Fruit fly (Drosophila melanogaster) whole organism, embryonic: Measurements from ENCODE around the gene P5CDh1.
A peak's percentile ranks its signal among the peaks of the same experiment; 100 is the strongest.

ENCODE experiments used
- Ada2b ChIP-seq: fragments of 200-800 bp; sonication (Bioruptor generic); IDR thresholded peaks from 2 replicates; pipeline ENCODE4 v1.3.6; 2022; ENCODE audit warnings: missing biosample characterization, missing genetic modification characterization
- Asciz ChIP-seq: fragments of 200-800 bp; sonication (Bioruptor generic); optimal IDR thresholded peaks from 2 replicates; lab custom pipeline; 2017; ENCODE audit warnings: missing biosample characterization, mild to moderate bottlenecking, missing genetic modification characterization, missing genetic modification reagents
- Atf-2 ChIP-seq: fragments of 200-800 bp; sonication (Bioruptor generic); optimal IDR thresholded peaks from 2 replicates; lab custom pipeline; 2016; ENCODE audit warnings: missing biosample characterization, missing genetic modification characterization
- BtbVII ChIP-seq: fragments of 200-800 bp; sonication (Bioruptor generic); optimal IDR thresholded peaks from 3 replicates; lab custom pipeline; 2017; ENCODE audit warnings: missing biosample characterization, mild to moderate bottlenecking, missing genetic modification characterization
- CG10366 ChIP-seq: fragments of 200-800 bp; sonication (Bioruptor generic); IDR thresholded peaks from 2 replicates; pipeline ENCODE4 v1.3.6; 2022; ENCODE audit warnings: missing biosample characterization, missing genetic modification characterization
- CG11093 ChIP-seq: fragments of 200-800 bp; sonication (Bioruptor generic); IDR thresholded peaks from 3 replicates; pipeline ENCODE4 v1.3.6; 2022; ENCODE audit warnings: missing biosample characterization, missing genetic modification characterization
- CG11247 ChIP-seq: fragments of 200-800 bp; sonication (Bioruptor generic); IDR thresholded peaks from 2 replicates; pipeline ENCODE4 v1.3.6; 2022; ENCODE audit warnings: missing biosample characterization, missing genetic modification characterization
- CG11456 ChIP-seq: fragments of 200-800 bp; sonication (Bioruptor generic); IDR thresholded peaks from 3 replicates; pipeline ENCODE4 v1.3.6; 2022; ENCODE audit warnings: missing biosample characterization, missing genetic modification characterization
- CG12659 ChIP-seq: fragments of 200-800 bp; sonication (Bioruptor generic); optimal IDR thresholded peaks from 3 replicates; lab custom pipeline; 2017; ENCODE audit warnings: mild to moderate bottlenecking, missing biosample characterization, missing genetic modification reagents, missing genetic modification characterization
- CG13296 ChIP-seq: fragments of 200-800 bp; sonication (Bioruptor generic); optimal IDR thresholded peaks from 3 replicates; lab custom pipeline; 2018; ENCODE audit warnings: missing biosample characterization, mild to moderate bottlenecking, missing genetic modification characterization
- CG14050 ChIP-seq: fragments of 200-800 bp; sonication (Bioruptor generic); IDR thresholded peaks from 3 replicates; pipeline ENCODE4 v1.3.6; 2022; ENCODE audit warnings: missing biosample characterization, missing genetic modification characterization
- CG14710 ChIP-seq: fragments of 200-800 bp; sonication (Bioruptor generic); optimal IDR thresholded peaks from 3 replicates; lab custom pipeline; 2019; ENCODE audit warnings: missing biosample characterization, mild to moderate bottlenecking, missing genetic modification characterization, moderate library complexity
- CG15011 ChIP-seq: fragments of 200-800 bp; sonication (Bioruptor generic); optimal IDR thresholded peaks from 3 replicates; lab custom pipeline; 2018; ENCODE audit warnings: missing biosample characterization, mild to moderate bottlenecking, missing genetic modification characterization
- CG17802 ChIP-seq: fragments of 200-800 bp; sonication (Bioruptor generic); optimal IDR thresholded peaks from 2 replicates; lab custom pipeline; 2018; ENCODE audit warnings: missing biosample characterization, mild to moderate bottlenecking, missing genetic modification characterization, moderate library complexity
- CG2116 ChIP-seq: fragments of 200-800 bp; sonication (Bioruptor generic); optimal IDR thresholded peaks from 3 replicates; lab custom pipeline; 2018; ENCODE audit warnings: missing biosample characterization, mild to moderate bottlenecking, missing genetic modification characterization
- CG31365 ChIP-seq: fragments of 200-800 bp; sonication (Bioruptor generic); optimal IDR thresholded peaks from 2 replicates; lab custom pipeline; 2018; ENCODE audit warnings: missing biosample characterization, mild to moderate bottlenecking, missing genetic modification characterization
- CG34376 ChIP-seq: fragments of 200-800 bp; sonication (Bioruptor generic); optimal IDR thresholded peaks from 2 replicates; lab custom pipeline; 2018; ENCODE audit warnings: missing biosample characterization, mild to moderate bottlenecking, missing genetic modification characterization
- CG34422 ChIP-seq: fragments of 200-800 bp; sonication (Bioruptor generic); IDR thresholded peaks from 3 replicates; pipeline ENCODE4 v1.3.6; 2022; ENCODE audit warnings: missing biosample characterization, missing genetic modification characterization
- CG3847 ChIP-seq: fragments of 200-800 bp; sonication (Bioruptor generic); IDR thresholded peaks from 2 replicates; pipeline ENCODE4 v1.3.6; 2022; ENCODE audit warnings: missing biosample characterization, missing genetic modification characterization
- CG6654 ChIP-seq: fragments of 200-800 bp; sonication (Bioruptor generic); optimal IDR thresholded peaks from 2 replicates; lab custom pipeline; 2017; ENCODE audit warnings: missing biosample characterization, mild to moderate bottlenecking, missing genetic modification characterization
- CG8359 ChIP-seq: fragments of 200-800 bp; sonication (Bioruptor generic); optimal IDR thresholded peaks from 2 replicates; lab custom pipeline; 2017; ENCODE audit warnings: missing biosample characterization, mild to moderate bottlenecking, missing genetic modification characterization, borderline replicate concordance
- CG9215 ChIP-seq: fragments of 200-800 bp; sonication (Bioruptor generic); IDR thresholded peaks from 2 replicates; pipeline ENCODE4 v1.3.6; 2022; ENCODE audit warnings: missing biosample characterization, missing genetic modification characterization
- CoRest ChIP-seq: fragments of 200-800 bp; sonication (Bioruptor generic); optimal IDR thresholded peaks from 3 replicates; lab custom pipeline; 2018; ENCODE audit warnings: missing biosample characterization, mild to moderate bottlenecking, missing genetic modification characterization, moderate library complexity
- Dek ChIP-seq: fragments of 200-800 bp; sonication (Bioruptor generic); optimal IDR thresholded peaks from 3 replicates; lab custom pipeline; 2019; ENCODE audit warnings: missing biosample characterization, mild to moderate bottlenecking, missing genetic modification characterization, moderate library complexity
- Doc2 ChIP-seq: fragments of 200-800 bp; sonication (Bioruptor generic); IDR thresholded peaks from 2 replicates; pipeline ENCODE4 v1.3.6; 2022; ENCODE audit warnings: missing biosample characterization, missing genetic modification characterization
- H2.0 ChIP-seq: fragments of 200-800 bp; sonication (Bioruptor generic); IDR thresholded peaks from 2 replicates; pipeline ENCODE4 v1.3.6; 2022; ENCODE audit warnings: missing biosample characterization, missing genetic modification characterization
- HLH3B ChIP-seq: fragments of 200-800 bp; sonication (Bioruptor generic); IDR thresholded peaks from 2 replicates; pipeline ENCODE4 v1.3.6; 2022; ENCODE audit warnings: missing biosample characterization, missing genetic modification characterization
- Neu2 ChIP-seq: fragments of 200-800 bp; sonication (Bioruptor generic); optimal IDR thresholded peaks from 3 replicates; lab custom pipeline; 2016; ENCODE audit warnings: missing biosample characterization, missing genetic modification characterization, borderline replicate concordance
- Rfx ChIP-seq: fragments of 200-800 bp; sonication (Bioruptor generic); IDR thresholded peaks from 2 replicates; pipeline ENCODE4 v1.3.6; 2022; ENCODE audit warnings: missing biosample characterization, missing genetic modification characterization
- ase ChIP-seq: fragments of 200-800 bp; sonication (Bioruptor generic); IDR thresholded peaks from 3 replicates; pipeline ENCODE4 v1.3.6; 2022; ENCODE audit warnings: missing biosample characterization, missing genetic modification characterization
- bcd ChIP-seq: fragments of 200-800 bp; sonication (Bioruptor generic); optimal IDR thresholded peaks from 2 replicates; lab custom pipeline; 2017; ENCODE audit warnings: missing biosample characterization, mild to moderate bottlenecking, missing genetic modification characterization
- croc ChIP-seq: fragments of 200-800 bp; sonication (Bioruptor generic); conservative IDR thresholded peaks from 3 replicates; pipeline ENCODE4 v1.3.6; 2022; ENCODE audit warnings: missing biosample characterization, missing genetic modification characterization
- da ChIP-seq: fragments of 200-800 bp; sonication (Bioruptor generic); optimal IDR thresholded peaks from 2 replicates; lab custom pipeline; 2016; ENCODE audit warnings: missing biosample characterization, missing genetic modification characterization
- emc ChIP-seq: fragments of 200-800 bp; sonication (Bioruptor generic); optimal IDR thresholded peaks from 2 replicates; lab custom pipeline; 2016; ENCODE audit warnings: missing biosample characterization, missing genetic modification characterization
- fu2 ChIP-seq: fragments of 200-800 bp; sonication (Bioruptor generic); optimal IDR thresholded peaks from 2 replicates; lab custom pipeline; 2016; ENCODE audit warnings: missing biosample characterization, missing genetic modification characterization
- gsb ChIP-seq: fragments of 200-800 bp; sonication (Bioruptor generic); IDR thresholded peaks from 2 replicates; pipeline ENCODE4 v1.3.6; 2022; ENCODE audit warnings: missing biosample characterization, missing genetic modification characterization
- gt ChIP-seq: fragments of 200-800 bp; sonication (Bioruptor generic); IDR thresholded peaks from 2 replicates; pipeline ENCODE4 v1.3.6; 2022; ENCODE audit warnings: missing biosample characterization, missing genetic modification characterization
- inv ChIP-seq: fragments of 200-800 bp; sonication (Bioruptor generic); IDR thresholded peaks from 2 replicates; pipeline ENCODE4 v1.3.6; 2022; ENCODE audit warnings: missing biosample characterization, missing genetic modification characterization; ENCODE audit not compliant: partially characterized antibody
- jigr1 ChIP-seq: fragments of 200-800 bp; sonication (Bioruptor generic); IDR thresholded peaks from 3 replicates; pipeline ENCODE4 v1.3.6; 2022; ENCODE audit warnings: missing biosample characterization, missing genetic modification characterization
- jumu ChIP-seq: fragments of 200-800 bp; sonication (Bioruptor generic); optimal IDR thresholded peaks from 3 replicates; lab custom pipeline; 2016; ENCODE audit warnings: missing biosample characterization, missing genetic modification characterization
- ken ChIP-seq: fragments of 200-800 bp; sonication (Bioruptor generic); IDR thresholded peaks from 3 replicates; pipeline ENCODE4 v1.3.6; 2022; ENCODE audit warnings: missing biosample characterization, missing genetic modification characterization
- lola ChIP-seq, 3 experiments: fragments of >200 bp in 2 of 3; fragments of 200-800 bp in 1 of 3; sonication (Bioruptor generic) in 1 of 3; optimal IDR thresholded peaks; 2 replicates each; lab custom pipeline; 2017 to 2019; ENCODE audit warnings: missing biosample characterization in 3 of 3, missing genetic modification characterization in 3 of 3, mild to moderate bottlenecking in 1 of 3, moderate library complexity in 1 of 3
- org-1 ChIP-seq: fragments of 200-800 bp; sonication (Bioruptor generic); optimal IDR thresholded peaks from 2 replicates; lab custom pipeline; 2017; ENCODE audit warnings: missing biosample characterization, missing genetic modification characterization
- peb ChIP-seq: fragments of 200-800 bp; sonication (Bioruptor generic); IDR thresholded peaks from 2 replicates; pipeline ENCODE4 v1.3.6; 2022; ENCODE audit warnings: missing biosample characterization, missing genetic modification characterization
- phol ChIP-seq: fragments of 200-800 bp; sonication (Bioruptor generic); optimal IDR thresholded peaks from 3 replicates; lab custom pipeline; 2018; ENCODE audit warnings: missing biosample characterization, mild to moderate bottlenecking, missing genetic modification characterization, moderate library complexity
- seq ChIP-seq: fragments of 200-800 bp; sonication (Bioruptor generic); IDR thresholded peaks from 2 replicates; pipeline ENCODE4 v1.3.6; 2022; ENCODE audit warnings: missing biosample characterization, missing genetic modification characterization
- sob ChIP-seq: fragments of 200-800 bp; sonication (Bioruptor generic); IDR thresholded peaks from 2 replicates; pipeline ENCODE4 v1.3.6; 2022; ENCODE audit warnings: missing biosample characterization, missing genetic modification characterization
- stc ChIP-seq: fragments of 200-800 bp; sonication (Bioruptor generic); IDR thresholded peaks from 2 replicates; pipeline ENCODE4 v1.3.6; 2022; ENCODE audit warnings: missing biosample characterization, missing genetic modification characterization
- sug ChIP-seq: fragments of 200-800 bp; optimal IDR thresholded peaks from 2 replicates; lab custom pipeline; 2019; ENCODE audit warnings: missing biosample characterization, mild to moderate bottlenecking, missing genetic modification characterization, moderate library complexity
- tio ChIP-seq: fragments of 200-800 bp; sonication (Bioruptor generic); optimal IDR thresholded peaks from 2 replicates; lab custom pipeline; 2017; ENCODE audit warnings: missing biosample characterization, missing genetic modification characterization, inconsistent platforms
- yki ChIP-seq: fragments of >200 bp; optimal IDR thresholded peaks from 3 replicates; lab custom pipeline; 2018
- zen ChIP-seq: fragments of 200-800 bp; sonication (Bioruptor generic); optimal IDR thresholded peaks from 3 replicates; lab custom pipeline; 2018; ENCODE audit warnings: missing biosample characterization, mild to moderate bottlenecking, missing genetic modification characterization, moderate library complexity

Gene P5CDh1

dm6 chr3L:21879344-21879743 lies 38.2 kb upstream of the P5CDh1 start (continued):
- TF ChIP-seq CG6654 (GFP tag; lab: Kevin White, UChicago) (no peak), jigr1 (GFP tag; lab: Robert Waterston, UW) (no peak), CG3847 (no peak), CG9215 (GFP tag; lab: Robert Waterston, UW) (no peak), Asciz (GFP tag; lab: Kevin White, UChicago) (no peak), zen (tag; lab: Kevin White, UChicago) (no peak), CG11247 (GFP tag; lab: Robert Waterston, UW) (no peak), CG12659 (GFP tag; lab: Kevin White, UChicago) (peak; percentile 49), CG15011 (GFP tag; lab: Kevin White, UChicago) (no peak), HLH3B (GFP tag; lab: Robert Waterston, UW) (no peak), BtbVII (GFP tag; lab: Kevin White, UChicago) (no peak), emc (no peak), peb (0 out of 2 replicates have a peak, but pooled peaks have one; percentile 10), Doc2 (no peak), CG17802 (tag; lab: Kevin White, UChicago) (no peak), sug (peak; percentile 16), CG11456 (GFP tag; lab: Robert Waterston, UW) (no peak), jumu (peak; percentile 9), CG31365 (tag; lab: Kevin White, UChicago) (peak; percentile 47), CG2116 (GFP tag; lab: Kevin White, UChicago) (peak; percentile 13), gt (GFP tag; lab: Robert Waterston, UW) (no peak), lola (GFP tag; optimal IDR thresholded peaks at IDR 0.05; lab: Kevin White, UChicago) (no peak), CG8359 (GFP tag; lab: Kevin White, UChicago) (no peak), CG14710 (tag; lab: Kevin White, UChicago) (peak; percentile 21), CG34376 (GFP tag; lab: Kevin White, UChicago) (peak; percentile 53), H2.0 (GFP tag; lab: Robert Waterston, UW) (no peak), CG13296 (GFP tag; lab: Kevin White, UChicago) (peak; percentile 6), ase (GFP tag; lab: Robert Waterston, UW) (no peak), CG11093 (GFP tag; lab: Robert Waterston, UW) (no peak), CoRest (tag; lab: Kevin White, UChicago) (no peak), Ada2b (GFP tag; lab: Robert Waterston, UW) (0 out of 2 replicates have a peak, but pooled peaks have one; percentile 3), bcd (GFP tag; lab: Kevin White, UChicago) (no peak), CG10366 (GFP tag; lab: Robert Waterston, UW) (peak; percentile 11; the same call in 1 of the 2 replicates), stc (GFP tag; lab: Robert Waterston, UW) (peak; percentile 48; the same call in 1 of the 2 replicates), croc (GFP tag; lab: Robert Waterston, UW) (no peak), gsb (GFP tag; lab: Robert Waterston, UW) (no peak), org-1 (GFP tag; lab: Kevin White, UChicago) (no peak), seq (GFP tag; lab: Robert Waterston, UW) (peak; percentile 72; the same call in 1 of the 2 replicates), Rfx (GFP tag; lab: Robert Waterston, UW) (peak; percentile 63), ken (GFP tag; lab: Robert Waterston, UW) (no peak), CG14050 (no peak), yki (lab: Kevin White, UChicago) (peak; percentile 15), CG34422 (peak; percentile 62; the same call in 1 of the 3 replicates), sob (GFP tag; lab: Robert Waterston, UW) (peak; percentile 50; the same call in 1 of the 2 replicates), da (GFP tag; lab: Kevin White, UChicago) (no peak), Dek (tag; lab: Kevin White, UChicago) (no peak), fu2 (no peak), inv (GFP tag; lab: Robert Waterston, UW) (peak; percentile 74; the same call in 1 of the 2 replicates), Neu2 (GFP tag; lab: Kevin White, UChicago) (no peak), tio (GFP tag; lab: Kevin White, UChicago) (no peak), Atf-2 (no peak), phol (tag; lab: Kevin White, UChicago) (no peak)
